Fruit fly (Drosophila melanogaster): ENCODE data around the gene CG13362.

CG13362 gene

DNA sequence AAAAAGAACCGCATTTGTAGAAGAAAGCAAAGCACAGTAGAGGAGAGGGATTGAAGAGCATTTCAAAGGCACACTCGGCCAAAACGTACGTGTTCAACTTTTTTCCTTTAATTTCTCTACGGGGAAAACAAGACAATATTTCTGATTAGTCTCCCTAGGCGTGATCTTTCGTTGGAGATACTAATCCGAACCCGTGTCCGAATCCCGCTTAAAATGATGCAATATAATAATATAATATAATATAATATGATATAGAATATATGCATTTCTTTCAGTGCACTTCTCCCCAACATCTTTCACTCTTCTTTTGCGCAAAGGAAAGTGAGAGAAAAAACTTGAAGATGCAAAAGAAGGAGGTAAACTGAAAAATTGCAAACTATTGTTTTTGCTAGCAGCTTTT, 26.6 kb downstream of the CG13362 start (continued):
- TF ChIP-seq esn (GFP tag; optimal IDR thresholded peaks at IDR 0.05) (peak; percentile 47), Hr39 (GFP tag; optimal IDR thresholded peaks at IDR 0.05) (no peak)

dm6 chrX:718945-719344, 32.2 kb downstream of the CG13362 start:
- TF ChIP-seq Eip93F (GFP tag; optimal IDR thresholded peaks at IDR 0.05) (no peak), OdsH (GFP tag; optimal IDR thresholded peaks at IDR 0.05) (no peak), Eip75B (GFP tag; optimal IDR thresholded peaks at IDR 0.05) (no peak), acj6 (GFP tag; optimal IDR thresholded peaks at IDR 0.05) (no peak), CG6163 (GFP tag; IDR thresholded peaks at IDR 0.05) (no peak), CG4318 (GFP tag; optimal IDR thresholded peaks at IDR 0.05) (no peak), Blimp-1 (GFP tag; optimal IDR thresholded peaks at IDR 0.05) (no peak), CG11294 (GFP tag; IDR thresholded peaks at IDR 0.05) (no peak), achi (GFP tag; optimal IDR thresholded peaks at IDR 0.05) (no peak), svp (GFP tag) (no peak), topi (GFP tag; optimal IDR thresholded peaks at IDR 0.05) (no peak), CG1621 (tag; optimal IDR thresholded peaks at IDR 0.05) (no peak), spab (GFP tag; optimal IDR thresholded peaks at IDR 0.05) (no peak), CG8119 (GFP tag; IDR thresholded peaks at IDR 0.05) (no peak), CG16779 (tag; optimal IDR thresholded peaks at IDR 0.05) (no peak), CG10669 (GFP tag; optimal IDR thresholded peaks at IDR 0.05) (no peak)

dm6 chrX:717893-718292, 33.2 kb downstream of the CG13362 start:
- TF ChIP-seq Ets21C (GFP tag; optimal IDR thresholded peaks at IDR 0.05) (no peak), CG15336 (GFP tag; IDR thresholded peaks at IDR 0.05) (no peak), Met (GFP tag; optimal IDR thresholded peaks at IDR 0.05) (no peak), cyc (GFP tag; optimal IDR thresholded peaks at IDR 0.05) (no peak), achi (GFP tag; optimal IDR thresholded peaks at IDR 0.05) (no peak), svp (GFP tag) (no peak), Lpt (GFP tag; optimal IDR thresholded peaks at IDR 0.05) (no peak), CG1621 (tag; optimal IDR thresholded peaks at IDR 0.05) (no peak), CG34406 (GFP tag; optimal IDR thresholded peaks at IDR 0.05) (no peak), Ets96B (tag; optimal IDR thresholded peaks at IDR 0.05) (no peak), Eip78C (GFP tag) (no peak)

DNA sequence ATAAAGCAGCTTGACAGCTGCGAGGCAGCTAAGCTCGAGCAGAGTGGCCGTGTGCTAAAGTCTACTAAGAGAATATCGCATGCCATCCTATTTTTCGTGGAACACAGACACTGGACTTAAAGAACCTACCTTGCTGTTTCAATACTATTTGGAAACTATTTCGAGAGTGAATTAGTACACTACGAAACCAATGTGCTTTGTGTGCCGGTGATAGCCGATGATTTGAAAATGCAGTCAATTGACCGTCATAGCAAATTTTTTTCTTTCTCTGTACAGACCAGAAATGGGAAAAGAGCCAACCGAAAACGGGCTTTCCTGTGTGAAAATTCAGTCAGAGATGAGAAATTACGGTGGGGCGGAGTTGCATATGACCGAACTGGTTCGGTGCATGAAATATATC, 35.7 kb downstream of the CG13362 start:
- peak; percentile 56; the same call in 1 of the 3 replicates for TF ChIP-seq CG8119 (GFP tag; IDR thresholded peaks at IDR 0.05)
- peak; percentile 67 for TF ChIP-seq CG15336 (GFP tag; IDR thresholded peaks at IDR 0.05)
- TF ChIP-seq Met (GFP tag; optimal IDR thresholded peaks at IDR 0.05), result no peak
- peak; percentile 47 for TF ChIP-seq Hr4 (GFP tag; optimal IDR thresholded peaks at IDR 0.05)
- TF ChIP-seq cyc (GFP tag; optimal IDR thresholded peaks at IDR 0.05), result no peak
- TF ChIP-seq dac (GFP tag; optimal IDR thresholded peaks at IDR 0.05), result peak; percentile 28
- TF ChIP-seq OdsH (GFP tag; optimal IDR thresholded peaks at IDR 0.05), result no peak
- TF ChIP-seq esn (GFP tag; optimal IDR thresholded peaks at IDR 0.05), result no peak
- no peak for TF ChIP-seq Sox15 (GFP tag; optimal IDR thresholded peaks at IDR 0.05)
- TF ChIP-seq eg (GFP tag; IDR thresholded peaks at IDR 0.05), result peak; percentile 74
- no peak for TF ChIP-seq dsx (GFP tag; optimal IDR thresholded peaks at IDR 0.05; ENCODE audit: poor library complexity, severe bottlenecking)
- 0 out of 2 replicates have a peak, but pooled peaks have one; percentile 10 for TF ChIP-seq Gug (GFP tag; IDR thresholded peaks at IDR 0.05)
- no peak for TF ChIP-seq Lpt (GFP tag; optimal IDR thresholded peaks at IDR 0.05)
- peak; percentile 68 for TF ChIP-seq Eip78C (GFP tag)
- TF ChIP-seq CG32006 (GFP tag; optimal IDR thresholded peaks at IDR 0.05), result peak; percentile 74
- TF ChIP-seq CG6276 (GFP tag; optimal IDR thresholded peaks at IDR 0.05), result peak; percentile 44
- TF ChIP-seq CG3919 (GFP tag; optimal IDR thresholded peaks at IDR 0.05), result peak; percentile 25
- TF ChIP-seq Blimp-1 (GFP tag; optimal IDR thresholded peaks at IDR 0.05), result no peak
- peak; percentile 18 for TF ChIP-seq Sox14 (GFP tag; optimal IDR thresholded peaks at IDR 0.05)
- TF ChIP-seq vri (GFP tag; optimal IDR thresholded peaks at IDR 0.05), result no peak
- no peak for TF ChIP-seq CG10631 (GFP tag; optimal IDR thresholded peaks at IDR 0.05)
- peak; percentile 9 for TF ChIP-seq CG4318 (GFP tag; optimal IDR thresholded peaks at IDR 0.05)
- no peak for TF ChIP-seq CG11762 (GFP tag; optimal IDR thresholded peaks at IDR 0.05; ENCODE audit: insufficient read depth)
- no peak for TF ChIP-seq Smox (GFP tag; optimal IDR thresholded peaks at IDR 0.05)
- TF ChIP-seq CG6163 (GFP tag; IDR thresholded peaks at IDR 0.05), result peak; percentile 21; the same call in 2 of the 3 replicates
- TF ChIP-seq Hr38 (GFP tag; optimal IDR thresholded peaks at IDR 0.05), result no peak
- peak; percentile 14 for TF ChIP-seq achi (GFP tag; optimal IDR thresholded peaks at IDR 0.05)
